Fruit fly (Drosophila melanogaster): ENCODE data around the gene CG3792.

CG3792 gene

DNA sequence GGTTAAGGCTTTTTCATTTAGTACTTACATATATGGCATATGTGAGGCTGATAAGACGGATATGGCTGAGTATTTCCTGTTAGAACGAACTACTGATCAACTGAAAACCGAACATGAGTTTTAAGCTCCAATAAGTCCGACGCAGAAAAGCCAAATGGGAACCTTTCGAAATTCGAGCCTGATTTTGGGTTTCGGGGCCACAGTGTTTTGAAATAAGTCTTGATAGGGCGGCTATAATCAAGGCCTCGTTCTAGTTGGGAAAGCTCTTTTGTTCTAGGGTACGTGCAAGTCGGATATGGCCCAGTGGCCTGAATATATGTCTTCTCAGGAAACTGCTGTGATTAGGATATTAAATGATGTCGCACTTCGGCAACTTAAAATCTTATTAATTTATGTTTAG, 51.0 kb downstream of the CG3792 start, which contains the start of gene vkg:
Gene vkg (minus strand): TSS at position 101 of the 400 bp plus-strand sequence.
- TF ChIP-seq Dll (optimal IDR thresholded peaks at IDR 0.05) (no peak), pan (optimal IDR thresholded peaks at IDR 0.05) (no peak), psq (optimal IDR thresholded peaks at IDR 0.05) (no peak), usp (GFP tag; optimal IDR thresholded peaks at IDR 0.05) (no peak), EcR (GFP tag; optimal IDR thresholded peaks at IDR 0.05) (no peak), CG8478 (optimal IDR thresholded peaks at IDR 0.05) (no peak)

All from whole organism.